Worm (Caenorhabditis elegans) whole organism, L2 larva: Measurements from ENCODE around the gene K02E10.5.

Source experiments
- C34F6.9 ChIP-seq: fragments of 150-350 bp; optimal IDR thresholded peaks from 2 replicates; lab custom pipeline; 2014; ENCODE audit warnings: missing biosample characterization, missing genetic modification characterization
- F13H6.1 ChIP-seq: sonication (generic microtip); optimal IDR thresholded peaks from 2 replicates; lab custom pipeline; 2016; ENCODE audit warnings: missing genetic modification characterization, missing compliant biosample characterization
- R02D3.7 ChIP-seq: fragments of 150-350 bp; optimal IDR thresholded peaks from 2 replicates; lab custom pipeline; 2014; ENCODE audit warnings: missing biosample characterization, missing genetic modification characterization
- Y55F3AM.14 ChIP-seq: fragments of 200-800 bp; sonication (Bioruptor generic); optimal IDR thresholded peaks from 2 replicates; lab custom pipeline; 2018; ENCODE audit warnings: mild to moderate bottlenecking, missing genetic modification characterization, missing compliant biosample characterization
- ZK546.5 ChIP-seq: sonication (generic microtip); optimal IDR thresholded peaks from 2 replicates; lab custom pipeline; 2017; ENCODE audit warnings: missing biosample characterization, missing genetic modification characterization
- alr-1 ChIP-seq: fragments of 150-350 bp; optimal IDR thresholded peaks from 2 replicates; lab custom pipeline; 2014; ENCODE audit warnings: missing biosample characterization, missing genetic modification characterization
- aly-2 ChIP-seq: fragments of 150-350 bp; optimal IDR thresholded peaks from 2 replicates; lab custom pipeline; 2014; ENCODE audit warnings: missing biosample characterization, missing genetic modification characterization
- ama-1 ChIP-seq: fragments of 150-350 bp; optimal IDR thresholded peaks from 2 replicates; lab custom pipeline; 2018; ENCODE audit warnings: inconsistent platforms
- ceh-16 ChIP-seq: fragments of 150-350 bp; optimal IDR thresholded peaks from 2 replicates; lab custom pipeline; 2014; ENCODE audit warnings: missing biosample characterization, missing genetic modification characterization
- crh-2 ChIP-seq: sonication (generic microtip); optimal IDR thresholded peaks from 2 replicates; lab custom pipeline; 2017; ENCODE audit warnings: missing biosample characterization, missing genetic modification characterization
- dmd-4 ChIP-seq: sonication (generic microtip); optimal IDR thresholded peaks from 2 replicates; lab custom pipeline; 2017; ENCODE audit warnings: missing biosample characterization, missing genetic modification characterization
- egl-27 ChIP-seq: sonication (generic microtip); optimal IDR thresholded peaks from 3 replicates; lab custom pipeline; 2017; ENCODE audit warnings: missing biosample characterization, missing genetic modification reagents, missing genetic modification characterization
- elt-1 ChIP-seq: fragments of 150-350 bp; optimal IDR thresholded peaks from 2 replicates; lab custom pipeline; 2014; ENCODE audit warnings: missing biosample characterization, missing genetic modification characterization
- fos-1 ChIP-seq: fragments of 150-350 bp; optimal IDR thresholded peaks from 2 replicates; lab custom pipeline; 2014; ENCODE audit warnings: missing biosample characterization, missing genetic modification characterization
- gmeb-1 ChIP-seq: fragments of 150-350 bp; optimal IDR thresholded peaks from 2 replicates; lab custom pipeline; 2014; ENCODE audit warnings: missing biosample characterization, missing genetic modification characterization
- lin-11 ChIP-seq: fragments of 150-350 bp; sonication (generic microtip); optimal IDR thresholded peaks from 2 replicates; lab custom pipeline; 2014; ENCODE audit warnings: missing biosample characterization, missing genetic modification characterization, inconsistent platforms, mixed read lengths
- lin-13 ChIP-seq: fragments of 150-350 bp; optimal IDR thresholded peaks from 2 replicates; lab custom pipeline; 2014; ENCODE audit warnings: missing biosample characterization, missing genetic modification reagents, missing genetic modification characterization
- lin-39 ChIP-seq: fragments of 150-350 bp; optimal IDR thresholded peaks from 2 replicates; lab custom pipeline; 2014; ENCODE audit warnings: missing biosample characterization, missing genetic modification reagents, missing genetic modification characterization
- mab-5 ChIP-seq: fragments of 150-350 bp; optimal IDR thresholded peaks from 2 replicates; lab custom pipeline; 2014; ENCODE audit warnings: missing biosample characterization, missing genetic modification characterization
- nhr-10 ChIP-seq: sonication (generic microtip); optimal IDR thresholded peaks from 2 replicates; lab custom pipeline; 2017; ENCODE audit warnings: missing biosample characterization, missing genetic modification characterization
- nhr-11 ChIP-seq: fragments of 150-350 bp; optimal IDR thresholded peaks from 2 replicates; lab custom pipeline; 2014; ENCODE audit warnings: missing biosample characterization, missing genetic modification characterization
- nhr-12 ChIP-seq: fragments of 150-350 bp; optimal IDR thresholded peaks from 2 replicates; lab custom pipeline; 2014; ENCODE audit warnings: missing biosample characterization, missing genetic modification characterization
- nhr-129 ChIP-seq: fragments of 150-350 bp; optimal IDR thresholded peaks from 2 replicates; lab custom pipeline; 2014; ENCODE audit warnings: missing biosample characterization, missing genetic modification characterization
- nhr-21 ChIP-seq: fragments of 150-350 bp; optimal IDR thresholded peaks from 2 replicates; lab custom pipeline; 2014; ENCODE audit warnings: missing biosample characterization, missing genetic modification characterization
- nhr-237 ChIP-seq: fragments of 150-350 bp; optimal IDR thresholded peaks from 2 replicates; lab custom pipeline; 2014; ENCODE audit warnings: missing biosample characterization, missing genetic modification characterization
- nhr-25 ChIP-seq: fragments of 150-350 bp; sonication (generic microtip); optimal IDR thresholded peaks from 3 replicates; lab custom pipeline; 2014; ENCODE audit warnings: missing biosample characterization, missing genetic modification characterization
- nhr-6 ChIP-seq: fragments of 150-350 bp; optimal IDR thresholded peaks from 2 replicates; lab custom pipeline; 2014; ENCODE audit warnings: missing biosample characterization, missing genetic modification characterization
- nhr-77 ChIP-seq: fragments of 150-350 bp; optimal IDR thresholded peaks from 2 replicates; lab custom pipeline; 2014; ENCODE audit warnings: missing biosample characterization, missing genetic modification characterization
- peb-1 ChIP-seq: fragments of 150-350 bp; optimal IDR thresholded peaks from 2 replicates; lab custom pipeline; 2014; ENCODE audit warnings: missing biosample characterization, missing genetic modification characterization
- sem-4 ChIP-seq: fragments of 150-350 bp; optimal IDR thresholded peaks from 2 replicates; lab custom pipeline; 2014; ENCODE audit warnings: missing biosample characterization, missing genetic modification reagents, missing genetic modification characterization
- sma-3 ChIP-seq: sonication (generic microtip); optimal IDR thresholded peaks from 2 replicates; lab custom pipeline; 2016; ENCODE audit warnings: missing genetic modification reagents, missing genetic modification characterization, missing compliant biosample characterization
- sma-9 ChIP-seq, 2 experiments: fragments of 150-350 bp in 1 of 2; sonication (generic microtip) in 1 of 2; optimal IDR thresholded peaks; 2 replicates each; lab custom pipeline; 2014 to 2016; ENCODE audit warnings: missing genetic modification characterization in 2 of 2, mild to moderate bottlenecking in 1 of 2, missing biosample characterization in 1 of 2, missing compliant biosample characterization in 1 of 2, missing genetic modification reagents in 1 of 2, moderate library complexity in 1 of 2
- snpc-4 ChIP-seq: fragments of 150-350 bp; optimal IDR thresholded peaks from 2 replicates; lab custom pipeline; 2014; ENCODE audit warnings: missing biosample characterization, missing genetic modification characterization
- unc-39 ChIP-seq: fragments of 150-350 bp; optimal IDR thresholded peaks from 2 replicates; lab custom pipeline; 2014; ENCODE audit warnings: missing biosample characterization, missing genetic modification characterization
- unc-55 ChIP-seq: fragments of 150-350 bp; sonication (generic microtip); optimal IDR thresholded peaks from 3 replicates; lab custom pipeline; 2014; ENCODE audit warnings: missing biosample characterization, missing genetic modification reagents, missing genetic modification characterization
- unc-62 ChIP-seq: fragments of 150-350 bp; optimal IDR thresholded peaks from 2 replicates; lab custom pipeline; 2014; ENCODE audit warnings: missing biosample characterization, missing genetic modification reagents, missing genetic modification characterization
- zag-1 ChIP-seq: fragments of 150-350 bp; optimal IDR thresholded peaks from 2 replicates; lab custom pipeline; 2014; ENCODE audit warnings: missing biosample characterization, missing genetic modification characterization
- ztf-1 ChIP-seq: fragments of 200-800 bp; sonication (Bioruptor generic); conservative IDR thresholded peaks from 2 replicates; pipeline ENCODE4 v1.3.6; 2022; ENCODE audit warnings: missing genetic modification characterization, missing compliant biosample characterization
- ztf-4 ChIP-seq: fragments of 150-350 bp; optimal IDR thresholded peaks from 2 replicates; lab custom pipeline; 2014; ENCODE audit warnings: missing biosample characterization, missing genetic modification characterization

K02E10.5 gene

DNA sequence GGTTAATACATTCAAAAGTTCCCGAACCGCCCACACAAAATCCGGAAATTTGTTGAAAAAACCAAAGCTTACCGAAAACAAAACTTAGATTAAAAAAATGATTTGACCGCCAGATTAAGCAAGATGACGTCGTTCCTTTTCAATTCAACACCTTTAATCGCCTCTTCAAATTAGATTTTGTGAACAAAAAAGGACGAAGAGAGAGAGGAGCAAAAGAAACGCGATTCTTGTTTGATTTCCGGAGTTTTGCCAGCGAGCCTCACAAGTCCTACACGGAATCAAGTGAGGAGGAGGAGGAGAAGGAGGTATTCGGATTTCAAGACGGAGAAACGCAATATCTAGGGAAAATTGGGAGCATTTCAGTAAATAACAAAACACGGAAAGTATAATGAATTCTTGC lies 21.3 kb downstream of the K02E10.5 start:
- TF ChIP-seq ZK546.5 (tag; lab: Kevin White, UChicago), result no peak
- no peak for TF ChIP-seq aly-2 (tag; lab: Kevin White, UChicago)
- no peak for TF ChIP-seq unc-62
- TF ChIP-seq crh-2, result no peak
- no peak for TF ChIP-seq sem-4 (tag; lab: Kevin White, UChicago)
- TF ChIP-seq lin-39 (tag; lab: Kevin White, UChicago), result no peak
- TF ChIP-seq nhr-25 (tag; lab: Kevin White, UChicago), result no peak
- no peak for TF ChIP-seq sma-9 (GFP tag; optimal IDR thresholded peaks at IDR 0.05; lab: Kevin White, UChicago)
- TF ChIP-seq sma-9 (tag; optimal IDR thresholded peaks at IDR 0.05; lab: Kevin White, UChicago), result no peak
- no peak for TF ChIP-seq ama-1
- no peak for TF ChIP-seq egl-27 (tag; lab: Kevin White, UChicago)
- TF ChIP-seq dmd-4, result no peak
- TF ChIP-seq nhr-237, result no peak
- no peak for TF ChIP-seq nhr-77 (tag; lab: Kevin White, UChicago)
- no peak for TF ChIP-seq R02D3.7 (tag; lab: Kevin White, UChicago)
- no peak for TF ChIP-seq peb-1 (tag; lab: Kevin White, UChicago)
- no peak for TF ChIP-seq mab-5
- no peak for TF ChIP-seq Y55F3AM.14
- TF ChIP-seq ceh-16 (tag; lab: Kevin White, UChicago), result no peak
- TF ChIP-seq, all 48 proteins: peak for 0

DNA sequence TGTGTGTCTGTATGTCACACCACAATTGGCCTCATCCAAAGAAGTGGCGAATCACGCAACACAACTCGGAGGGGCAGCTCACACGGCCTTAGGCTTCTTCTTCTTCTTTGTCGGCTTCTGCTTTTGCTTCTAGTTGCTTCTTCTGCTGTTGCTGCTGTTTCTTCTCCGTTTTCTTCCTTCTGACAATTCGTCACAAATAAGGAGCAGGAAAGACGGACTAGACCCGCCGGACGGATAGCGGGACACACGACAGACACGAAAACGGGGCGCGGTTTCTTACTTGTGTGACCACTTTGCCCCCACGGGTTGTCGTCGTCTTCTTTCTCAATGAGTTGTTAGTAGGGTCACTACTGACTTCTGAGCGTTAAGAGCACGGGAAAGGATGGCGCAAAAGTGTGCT lies 22.6 kb downstream of the K02E10.5 start:
- TF ChIP-seq F13H6.1 (tag; lab: Kevin White, UChicago) (no peak), sma-9 (GFP tag; optimal IDR thresholded peaks at IDR 0.05; lab: Kevin White, UChicago) (no peak), sma-9 (tag; optimal IDR thresholded peaks at IDR 0.05; lab: Kevin White, UChicago) (no peak)

ce11 chrX:2454914-2455313 lies 23.8 kb downstream of the K02E10.5 start:
- TF ChIP-seq mab-5 (no peak), snpc-4 (tag; lab: Kevin White, UChicago) (no peak), unc-39 (no peak), nhr-129 (tag; lab: Kevin White, UChicago) (no peak), F13H6.1 (tag; lab: Kevin White, UChicago) (no peak), alr-1 (tag; lab: Kevin White, UChicago) (no peak), nhr-12 (tag; lab: Kevin White, UChicago) (no peak), ztf-4 (tag; lab: Kevin White, UChicago) (no peak), crh-2 (no peak), elt-1 (tag; lab: Kevin White, UChicago) (no peak), dmd-4 (no peak), C34F6.9 (tag; lab: Kevin White, UChicago) (no peak), lin-11 (tag; lab: Kevin White, UChicago) (no peak), nhr-6 (tag; lab: Kevin White, UChicago) (no peak), unc-55 (GFP tag; lab: Kevin White, UChicago) (no peak)

ce11 chrX:2452716-2453115 lies 26.0 kb downstream of the K02E10.5 start:
- TF ChIP-seq ceh-16 (tag; lab: Kevin White, UChicago), result no peak
- no peak for TF ChIP-seq lin-13 (GFP tag; lab: Kevin White, UChicago)
- no peak for TF ChIP-seq nhr-77 (tag; lab: Kevin White, UChicago)
- TF ChIP-seq nhr-129 (tag; lab: Kevin White, UChicago), result no peak
- no peak for TF ChIP-seq ztf-1 (GFP tag; lab: Robert Waterston, UW)
- TF ChIP-seq elt-1 (tag; lab: Kevin White, UChicago), result no peak
- no peak for TF ChIP-seq fos-1 (tag; lab: Kevin White, UChicago)
- no peak for TF ChIP-seq gmeb-1 (tag; lab: Kevin White, UChicago)
- no peak for TF ChIP-seq ztf-4 (tag; lab: Kevin White, UChicago)
- TF ChIP-seq sma-3, result no peak
- no peak for TF ChIP-seq egl-27 (tag; lab: Kevin White, UChicago)
- no peak for TF ChIP-seq nhr-21 (tag; lab: Kevin White, UChicago)
- TF ChIP-seq nhr-10 (tag; lab: Kevin White, UChicago), result no peak
- no peak for TF ChIP-seq C34F6.9 (tag; lab: Kevin White, UChicago)
- TF ChIP-seq zag-1 (tag; lab: Kevin White, UChicago), result no peak
- TF ChIP-seq nhr-25 (tag; lab: Kevin White, UChicago), result no peak
- no peak for TF ChIP-seq nhr-11 (tag; lab: Kevin White, UChicago)
- TF ChIP-seq unc-39, result no peak
- TF ChIP-seq sma-9 (GFP tag; optimal IDR thresholded peaks at IDR 0.05; lab: Kevin White, UChicago), result no peak
- TF ChIP-seq sma-9 (tag; optimal IDR thresholded peaks at IDR 0.05; lab: Kevin White, UChicago), result no peak
